Fruit fly (Drosophila melanogaster): ENCODE measurements around the gene AIMP2.
A peak's percentile ranks its signal among the peaks of the same experiment; 100 is the strongest.

AIMP2 gene

dm6 chr3L:15592536-15593260 lies 9.3 kb downstream of the AIMP2 start:
- TF ChIP-seq gl (tag; optimal IDR thresholded peaks at IDR 0.05): no peak
- no peak for TF ChIP-seq CG34367 (tag; optimal IDR thresholded peaks at IDR 0.05)
- TF ChIP-seq EcR (GFP tag; optimal IDR thresholded peaks at IDR 0.05): no peak
- TF ChIP-seq fd96Ca (GFP tag; IDR thresholded peaks at IDR 0.05): peak; percentile 53
- no peak for TF ChIP-seq CG13204 (GFP tag; optimal IDR thresholded peaks at IDR 0.05)
- peak; percentile 42 for TF ChIP-seq CG8301 (tag; optimal IDR thresholded peaks at IDR 0.05)
- TF ChIP-seq CG10348 (GFP tag; IDR thresholded peaks at IDR 0.05): no peak
- peak; percentile 61 for TF ChIP-seq Ets98B (GFP tag; IDR thresholded peaks at IDR 0.05)
- peak; percentile 42 for TF ChIP-seq CG9948 (tag; optimal IDR thresholded peaks at IDR 0.05)
- peak; percentile 57 for TF ChIP-seq CG14655 (GFP tag; optimal IDR thresholded peaks at IDR 0.05)
- no peak for TF ChIP-seq Pif1B (GFP tag; optimal IDR thresholded peaks at IDR 0.05)
- peak; percentile 26 for TF ChIP-seq Pif1A (GFP tag; optimal IDR thresholded peaks at IDR 0.05)
- TF ChIP-seq D1 (tag; optimal IDR thresholded peaks at IDR 0.05): no peak
- TF ChIP-seq CG12605 (GFP tag; IDR thresholded peaks at IDR 0.05): 0 out of 2 replicates have a peak, but pooled peaks have one; percentile 12
- TF ChIP-seq rn (GFP tag; IDR thresholded peaks at IDR 0.05): no peak
- peak; percentile 11 for TF ChIP-seq CG15710 (tag; optimal IDR thresholded peaks at IDR 0.05)
- no peak for TF ChIP-seq CG17806 (tag; optimal IDR thresholded peaks at IDR 0.05)
- TF ChIP-seq CG4496 (GFP tag; IDR thresholded peaks at IDR 0.05): no peak
- TF ChIP-seq CG32121 (GFP tag; IDR thresholded peaks at IDR 0.05): peak; percentile 62
- TF ChIP-seq CG8159 (tag; optimal IDR thresholded peaks at IDR 0.05): peak; percentile 23
- peak; percentile 18 for TF ChIP-seq Snoo (tag; optimal IDR thresholded peaks at IDR 0.05)

dm6 chr3L:15593399-15593798 lies 10.0 kb downstream of the AIMP2 start:
- TF ChIP-seq D1 (tag; optimal IDR thresholded peaks at IDR 0.05): no peak
- 0 out of 2 replicates have a peak, but pooled peaks have one; percentile 2 for TF ChIP-seq Ets98B (GFP tag; IDR thresholded peaks at IDR 0.05)
- TF ChIP-seq CG12605 (GFP tag; IDR thresholded peaks at IDR 0.05): peak; percentile 95

dm6 chr3L:15594093-15594653 lies 10.7 kb downstream of the AIMP2 start:
- TF ChIP-seq CG15710 (tag; optimal IDR thresholded peaks at IDR 0.05) (no peak), CG32121 (GFP tag; IDR thresholded peaks at IDR 0.05) (no peak), CG9948 (tag; optimal IDR thresholded peaks at IDR 0.05) (no peak), EcR (GFP tag; optimal IDR thresholded peaks at IDR 0.05) (peak; percentile 45), CG13204 (GFP tag; optimal IDR thresholded peaks at IDR 0.05) (no peak), CG4496 (GFP tag; IDR thresholded peaks at IDR 0.05) (0 out of 3 replicates have a peak, but pooled peaks have one; percentile 36), fd96Ca (GFP tag; IDR thresholded peaks at IDR 0.05) (0 out of 3 replicates have a peak, but pooled peaks have one; percentile 26), Pif1B (GFP tag; optimal IDR thresholded peaks at IDR 0.05) (no peak), CG8301 (tag; optimal IDR thresholded peaks at IDR 0.05) (no peak), CG8159 (tag; optimal IDR thresholded peaks at IDR 0.05) (no peak), CG12605 (GFP tag; IDR thresholded peaks at IDR 0.05) (no peak), CG34367 (tag; optimal IDR thresholded peaks at IDR 0.05) (no peak)

- TF ChIP-seq Pif1A (GFP tag; optimal IDR thresholded peaks at IDR 0.05): peak; percentile 30
- TF ChIP-seq CG34367 (tag; optimal IDR thresholded peaks at IDR 0.05): peak; percentile 16
- no peak for TF ChIP-seq fd96Ca (GFP tag; IDR thresholded peaks at IDR 0.05)
- peak; percentile 47 for TF ChIP-seq CG8159 (tag; optimal IDR thresholded peaks at IDR 0.05)
- no peak for TF ChIP-seq CG8301 (tag; optimal IDR thresholded peaks at IDR 0.05)
- peak; percentile 2 for TF ChIP-seq CG9948 (tag; optimal IDR thresholded peaks at IDR 0.05)
- peak; percentile 6 for TF ChIP-seq CG15710 (tag; optimal IDR thresholded peaks at IDR 0.05)
These were observed 11.8 kb downstream of the AIMP2 start for dm6 chr3L:15595175-15595724.

- TF ChIP-seq CG8159 (tag; optimal IDR thresholded peaks at IDR 0.05) (peak; percentile 57), CG4496 (GFP tag; IDR thresholded peaks at IDR 0.05) (peak; percentile 30; the same call in 2 of the 3 replicates), CG15710 (tag; optimal IDR thresholded peaks at IDR 0.05) (peak; percentile 38), rn (GFP tag; IDR thresholded peaks at IDR 0.05) (no peak), CG9948 (tag; optimal IDR thresholded peaks at IDR 0.05) (peak; percentile 32), Ets98B (GFP tag; IDR thresholded peaks at IDR 0.05) (0 out of 2 replicates have a peak, but pooled peaks have one; percentile 13), CG34367 (tag; optimal IDR thresholded peaks at IDR 0.05) (peak; percentile 25), CG10348 (GFP tag; IDR thresholded peaks at IDR 0.05) (no peak), CG17806 (tag; optimal IDR thresholded peaks at IDR 0.05) (peak; percentile 64), Pif1B (GFP tag; optimal IDR thresholded peaks at IDR 0.05) (peak; percentile 26), CG8301 (tag; optimal IDR thresholded peaks at IDR 0.05) (no peak), CG14655 (GFP tag; optimal IDR thresholded peaks at IDR 0.05) (peak; percentile 22), CG32121 (GFP tag; IDR thresholded peaks at IDR 0.05) (no peak), Pif1A (GFP tag; optimal IDR thresholded peaks at IDR 0.05) (peak; percentile 51), D1 (tag; optimal IDR thresholded peaks at IDR 0.05) (no peak)
These were observed 12.5 kb downstream of the AIMP2 start for dm6 chr3L:15595980-15596379.
